Worm (Caenorhabditis elegans) whole organism, L4 larva: ENCODE data around the gene F25B3.2.

Experiments used
- attf-4 ChIP-seq: sonication (generic microtip); optimal IDR thresholded peaks from 3 replicates; lab custom pipeline; 2017; ENCODE audit warnings: missing biosample characterization, missing genetic modification characterization
- egl-27 ChIP-seq: sonication (generic microtip); optimal IDR thresholded peaks from 3 replicates; lab custom pipeline; 2017; ENCODE audit warnings: missing biosample characterization, missing genetic modification reagents, missing genetic modification characterization
- hlh-30 ChIP-seq: sonication (generic microtip); optimal IDR thresholded peaks from 2 replicates; lab custom pipeline; 2017; ENCODE audit warnings: antibody characterized with exemption, mild to moderate bottlenecking, missing genetic modification characterization, missing compliant biosample characterization; ENCODE audit not compliant: insufficient read depth
- mep-1 ChIP-seq: fragments of 150-350 bp; sonication (generic microtip); optimal IDR thresholded peaks from 3 replicates; lab custom pipeline; 2014; ENCODE audit warnings: missing biosample characterization, missing genetic modification characterization
- nhr-41 ChIP-seq: fragments of 200-800 bp; sonication (Bioruptor generic); IDR thresholded peaks from 2 replicates; pipeline ENCODE4 v1.3.6; 2022; ENCODE audit warnings: missing genetic modification reagents, missing genetic modification characterization, missing compliant biosample characterization
- nhr-76 ChIP-seq: fragments of 150-350 bp; optimal IDR thresholded peaks from 2 replicates; lab custom pipeline; 2014; ENCODE audit warnings: missing biosample characterization, missing genetic modification characterization
- nhr-77 ChIP-seq: fragments of 150-350 bp; optimal IDR thresholded peaks from 2 replicates; lab custom pipeline; 2014; ENCODE audit warnings: missing biosample characterization, missing genetic modification characterization

- no peak for TF ChIP-seq mep-1
- no peak for TF ChIP-seq nhr-76 (tag; lab: Kevin White, UChicago)
- TF ChIP-seq nhr-41: no peak
- peak; percentile 9 for TF ChIP-seq nhr-77 (tag; lab: Kevin White, UChicago)
- no peak for TF ChIP-seq attf-4
- no peak for TF ChIP-seq hlh-30 (tag; lab: Kevin White, UChicago)
- TF ChIP-seq egl-27: no peak
These were observed 31.0 kb upstream of the F25B3.2 start, which contains the start of gene C50F4.6 for ce11 chrV:9546042-9546581.
